Fruit fly (Drosophila melanogaster) Kc167 (cell line): ENCODE results near the gene Nost.

Source experiments
- psq ChIP-seq: fragments of >200 bp; optimal IDR thresholded peaks from 2 replicates; lab custom pipeline; 2017; ENCODE audit warnings: missing external identifiers
- ttk ChIP-seq: sonication (Bioruptor generic); optimal IDR thresholded peaks from 2 replicates; lab custom pipeline; 2017; ENCODE audit warnings: missing external identifiers

DNA sequence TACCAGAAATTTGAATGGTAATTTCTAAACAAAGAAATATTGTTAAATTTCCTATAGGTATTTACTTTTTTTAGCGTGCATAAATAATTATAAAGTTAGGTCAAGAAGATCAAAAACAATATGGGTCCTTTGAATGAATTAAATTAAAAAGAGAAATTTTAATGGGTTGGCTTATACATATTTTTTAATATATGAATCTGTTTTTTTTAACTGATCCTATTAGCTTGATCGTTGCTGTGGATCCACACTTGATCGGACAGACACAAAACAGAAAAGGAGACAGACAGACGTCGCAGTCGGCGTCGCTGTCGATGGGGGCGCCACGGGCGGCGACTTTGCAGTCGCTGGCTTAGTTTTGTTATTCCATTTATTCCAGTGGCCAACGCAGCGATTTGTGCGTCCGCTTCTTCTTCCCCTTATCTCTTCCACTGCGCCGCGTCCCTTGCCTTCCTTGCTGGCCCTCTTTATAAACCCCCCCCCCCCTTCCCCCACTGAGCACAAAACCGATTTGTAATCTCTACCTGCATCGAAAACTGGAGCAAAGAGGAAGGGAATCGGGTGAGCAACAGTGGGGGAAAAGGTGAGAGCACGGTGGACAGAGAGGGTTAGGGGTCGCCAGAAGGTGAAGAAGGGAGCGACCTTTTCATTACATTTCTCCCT, 17.9 kb downstream of the Nost start:
- TF ChIP-seq ttk (lab: Kevin White, UChicago) (no peak), psq (lab: Kevin White, UChicago) (no peak)
